Worm (Caenorhabditis elegans) whole organism, mixed stage, embryonic: ENCODE results near the gene F13A2.10.

Experiments
- blmp-1 ChIP-seq: fragments of 150-350 bp; optimal IDR thresholded peaks from 2 replicates; lab custom pipeline; 2014; ENCODE audit warnings: missing biosample characterization, missing genetic modification characterization
- lsy-2 ChIP-seq: fragments of 150-350 bp; optimal IDR thresholded peaks from 2 replicates; lab custom pipeline; 2014; ENCODE audit warnings: missing biosample characterization, missing genetic modification characterization
- mls-2 ChIP-seq: sonication (generic microtip); optimal IDR thresholded peaks from 2 replicates; lab custom pipeline; 2016; ENCODE audit warnings: mild to moderate bottlenecking, missing genetic modification characterization, moderate library complexity, missing compliant biosample characterization
- tbx-8 ChIP-seq: fragments of 200-800 bp; sonication (Bioruptor generic); optimal IDR thresholded peaks from 2 replicates; lab custom pipeline; 2018; ENCODE audit warnings: mild to moderate bottlenecking, missing genetic modification characterization, moderate library complexity, missing compliant biosample characterization
- unc-39 ChIP-seq: fragments of 150-350 bp; optimal IDR thresholded peaks from 2 replicates; lab custom pipeline; 2014; ENCODE audit warnings: missing biosample characterization, missing genetic modification characterization

ce11 chrV:4407519-4407918 is 21.4 kb upstream of the F13A2.10 start, which contains the start of gene nhr-118:
- no peak for TF ChIP-seq unc-39
- no peak for TF ChIP-seq blmp-1 (tag; lab: Kevin White, UChicago)
- no peak for TF ChIP-seq lsy-2 (tag; lab: Kevin White, UChicago)
- TF ChIP-seq mls-2 (tag; lab: Kevin White, UChicago) = no peak
- TF ChIP-seq tbx-8 = no peak
